Fruit fly (Drosophila melanogaster) whole organism, embryonic: ENCODE data around the gene Ced-12.

Source experiments
- Adf1 ChIP-seq: fragments of 200-800 bp; sonication (Bioruptor generic); IDR thresholded peaks from 2 replicates; pipeline ENCODE4 v1.3.6; 2022; ENCODE audit warnings: missing biosample characterization, missing genetic modification characterization
- Bteb2 ChIP-seq: fragments of 200-800 bp; sonication (Bioruptor generic); optimal IDR thresholded peaks from 2 replicates; lab custom pipeline; 2016; ENCODE audit warnings: missing biosample characterization, missing genetic modification characterization
- C15 ChIP-seq: fragments of 200-800 bp; sonication (Bioruptor generic); IDR thresholded peaks from 3 replicates; pipeline ENCODE4 v1.3.6; 2022; ENCODE audit warnings: missing biosample characterization, missing genetic modification characterization
- CG10267 ChIP-seq: fragments of 200-800 bp; sonication (Bioruptor generic); optimal IDR thresholded peaks from 2 replicates; lab custom pipeline; 2018; ENCODE audit warnings: missing biosample characterization, mild to moderate bottlenecking, missing genetic modification characterization, moderate library complexity
- CG12942 ChIP-seq: fragments of 200-800 bp; sonication (Bioruptor generic); optimal IDR thresholded peaks from 3 replicates; lab custom pipeline; 2016; ENCODE audit warnings: missing biosample characterization, missing genetic modification characterization
- CG1647 ChIP-seq: fragments of 200-800 bp; sonication (Bioruptor generic); optimal IDR thresholded peaks from 3 replicates; lab custom pipeline; 2016; ENCODE audit warnings: missing biosample characterization, missing genetic modification characterization
- CG31441 ChIP-seq: fragments of 200-800 bp; sonication (Bioruptor generic); IDR thresholded peaks from 2 replicates; pipeline ENCODE4 v1.3.6; 2022; ENCODE audit warnings: missing biosample characterization, missing genetic modification characterization
- CG3163 ChIP-seq: fragments of 200-800 bp; sonication (Bioruptor generic); optimal IDR thresholded peaks from 3 replicates; lab custom pipeline; 2016; ENCODE audit warnings: missing biosample characterization, missing genetic modification characterization
- CG3838 ChIP-seq: fragments of 200-800 bp; sonication (Bioruptor generic); optimal IDR thresholded peaks from 3 replicates; lab custom pipeline; 2016; ENCODE audit warnings: missing biosample characterization, missing genetic modification characterization
- CG4424 ChIP-seq: fragments of 200-800 bp; sonication (Bioruptor generic); optimal IDR thresholded peaks from 3 replicates; lab custom pipeline; 2016; ENCODE audit warnings: missing biosample characterization, missing genetic modification characterization
- CG4617 ChIP-seq: fragments of 200-800 bp; sonication (Bioruptor generic); optimal IDR thresholded peaks from 3 replicates; lab custom pipeline; 2016; ENCODE audit warnings: missing biosample characterization, missing genetic modification characterization, borderline replicate concordance
- CG4730 ChIP-seq: fragments of 200-800 bp; sonication (Bioruptor generic); IDR thresholded peaks from 2 replicates; pipeline ENCODE4 v1.3.6; 2022; ENCODE audit warnings: missing biosample characterization, missing genetic modification characterization
- CG5953 ChIP-seq: fragments of 200-800 bp; sonication (Bioruptor generic); IDR thresholded peaks from 2 replicates; pipeline ENCODE4 v1.3.6; 2022; ENCODE audit warnings: missing biosample characterization, missing genetic modification characterization
- CG6254 ChIP-seq: fragments of 200-800 bp; sonication (Bioruptor generic); optimal IDR thresholded peaks from 3 replicates; lab custom pipeline; 2017; ENCODE audit warnings: mild to moderate bottlenecking, missing biosample characterization, missing genetic modification reagents, missing genetic modification characterization
- CG7556 ChIP-seq: fragments of 200-800 bp; sonication (Bioruptor generic); optimal IDR thresholded peaks from 2 replicates; lab custom pipeline; 2017; ENCODE audit warnings: missing biosample characterization, mild to moderate bottlenecking, missing genetic modification characterization
- CG7745 ChIP-seq: fragments of 200-800 bp; sonication (Bioruptor generic); optimal IDR thresholded peaks from 2 replicates; lab custom pipeline; 2018; ENCODE audit warnings: missing biosample characterization, mild to moderate bottlenecking, missing genetic modification characterization, moderate library complexity
- CG7786 ChIP-seq: fragments of 200-800 bp; sonication (Bioruptor generic); optimal IDR thresholded peaks from 2 replicates; lab custom pipeline; 2016; ENCODE audit warnings: missing biosample characterization, missing genetic modification characterization
- CG7839 ChIP-seq: fragments of 200-800 bp; sonication (Bioruptor generic); optimal IDR thresholded peaks from 3 replicates; lab custom pipeline; 2018; ENCODE audit warnings: missing biosample characterization, mild to moderate bottlenecking, missing genetic modification characterization, moderate library complexity
- CG8478 ChIP-seq: fragments of >200 bp; optimal IDR thresholded peaks from 2 replicates; lab custom pipeline; 2018
- CG8924 ChIP-seq: fragments of 200-800 bp; optimal IDR thresholded peaks from 3 replicates; lab custom pipeline; 2019; ENCODE audit warnings: missing biosample characterization, mild to moderate bottlenecking, missing genetic modification characterization, moderate library complexity
- Dll ChIP-seq: fragments of 200-800 bp; sonication (Bioruptor generic); IDR thresholded peaks from 4 replicates; pipeline ENCODE4 v1.3.6; 2022; ENCODE audit warnings: missing biosample characterization, missing genetic modification characterization; ENCODE audit not compliant: partially characterized antibody
- Doc3 ChIP-seq: fragments of 200-800 bp; sonication (Bioruptor generic); IDR thresholded peaks from 3 replicates; pipeline ENCODE4 v1.3.6; 2022; ENCODE audit warnings: missing biosample characterization, missing genetic modification characterization; ENCODE audit not compliant: partially characterized antibody
- Gsc ChIP-seq: fragments of 200-800 bp; sonication (Bioruptor generic); IDR thresholded peaks from 2 replicates; pipeline ENCODE4 v1.3.6; 2022; ENCODE audit warnings: missing biosample characterization, missing genetic modification characterization
- HLH4C ChIP-seq: fragments of 200-800 bp; sonication (Bioruptor generic); IDR thresholded peaks from 3 replicates; pipeline ENCODE4 v1.3.6; 2022; ENCODE audit warnings: missing biosample characterization, missing genetic modification characterization; ENCODE audit not compliant: partially characterized antibody
- Kr ChIP-seq: fragments of 200-800 bp; sonication (Bioruptor generic); optimal IDR thresholded peaks from 2 replicates; lab custom pipeline; 2017; ENCODE audit warnings: missing biosample characterization, mild to moderate bottlenecking, missing genetic modification characterization
- Lpt ChIP-seq: fragments of >200 bp; optimal IDR thresholded peaks from 2 replicates; lab custom pipeline; 2018; ENCODE audit warnings: missing biosample characterization, missing genetic modification characterization
- Nf-YC ChIP-seq: fragments of 200-800 bp; optimal IDR thresholded peaks from 3 replicates; lab custom pipeline; 2019; ENCODE audit warnings: missing biosample characterization, mild to moderate bottlenecking, missing genetic modification characterization, moderate library complexity
- NfI ChIP-seq: fragments of 200-800 bp; sonication (Bioruptor generic); optimal IDR thresholded peaks from 3 replicates; lab custom pipeline; 2018; ENCODE audit warnings: missing biosample characterization, mild to moderate bottlenecking, missing genetic modification characterization, moderate library complexity
- Scr ChIP-seq: fragments of 200-800 bp; sonication (Bioruptor generic); IDR thresholded peaks from 2 replicates; pipeline ENCODE4 v1.3.6; 2022; ENCODE audit warnings: missing biosample characterization, missing genetic modification characterization; ENCODE audit not compliant: partially characterized antibody
- Sry-δ ChIP-seq: fragments of 200-800 bp; sonication (Bioruptor generic); optimal IDR thresholded peaks from 2 replicates; lab custom pipeline; 2016; ENCODE audit warnings: missing biosample characterization, missing genetic modification characterization
- TFAM ChIP-seq: fragments of 200-800 bp; sonication (Bioruptor generic); optimal IDR thresholded peaks from 2 replicates; lab custom pipeline; 2017; ENCODE audit warnings: missing biosample characterization, missing genetic modification characterization, inconsistent platforms
- Tbp ChIP-seq: fragments of >200 bp; optimal IDR thresholded peaks from 2 replicates; lab custom pipeline; 2018; ENCODE audit warnings: missing biosample characterization, missing genetic modification characterization
- abd-A ChIP-seq: fragments of 200-800 bp; sonication (Bioruptor generic); optimal IDR thresholded peaks from 3 replicates; lab custom pipeline; 2019; ENCODE audit warnings: missing biosample characterization, mild to moderate bottlenecking, missing genetic modification characterization, moderate library complexity
- croc ChIP-seq: fragments of 200-800 bp; sonication (Bioruptor generic); conservative IDR thresholded peaks from 3 replicates; pipeline ENCODE4 v1.3.6; 2022; ENCODE audit warnings: missing biosample characterization, missing genetic modification characterization
- crp ChIP-seq, 2 experiments: fragments of 200-800 bp; sonication (Bioruptor generic); optimal IDR thresholded peaks; 2 replicates in 1 of 2; 3 replicates in 1 of 2; lab custom pipeline; 2017; ENCODE audit warnings: missing biosample characterization in 2 of 2, missing genetic modification characterization in 2 of 2, mild to moderate bottlenecking in 1 of 2, moderate library complexity in 1 of 2
- disco-r ChIP-seq: fragments of 200-800 bp; sonication (Bioruptor generic); optimal IDR thresholded peaks from 2 replicates; lab custom pipeline; 2016; ENCODE audit warnings: missing biosample characterization, missing genetic modification characterization
- dmrt99B ChIP-seq: fragments of 200-800 bp; sonication (Bioruptor generic); optimal IDR thresholded peaks from 2 replicates; lab custom pipeline; 2018; ENCODE audit warnings: missing biosample characterization, mild to moderate bottlenecking, missing genetic modification characterization, moderate library complexity
- exex ChIP-seq: fragments of 200-800 bp; sonication (Bioruptor generic); optimal IDR thresholded peaks from 4 replicates; lab custom pipeline; 2018; ENCODE audit warnings: missing biosample characterization, mild to moderate bottlenecking, missing genetic modification characterization, moderate library complexity
- jing ChIP-seq: fragments of 200-800 bp; sonication (Bioruptor generic); optimal IDR thresholded peaks from 2 replicates; lab custom pipeline; 2018; ENCODE audit warnings: missing biosample characterization, mild to moderate bottlenecking, missing genetic modification characterization
- lilli ChIP-seq: fragments of 200-800 bp; sonication (Bioruptor generic); optimal IDR thresholded peaks from 3 replicates; lab custom pipeline; 2016; ENCODE audit warnings: missing biosample characterization, missing genetic modification characterization
- maf-S ChIP-seq: fragments of 200-800 bp; sonication (Bioruptor generic); optimal IDR thresholded peaks from 2 replicates; lab custom pipeline; 2016; ENCODE audit warnings: missing biosample characterization, missing genetic modification characterization
- prd ChIP-seq, 3 experiments: fragments of >200 bp in 2 of 3; fragments of 200-800 bp in 1 of 3; sonication (Bioruptor generic) in 1 of 3; optimal IDR thresholded peaks in 2 of 3; IDR thresholded peaks in 1 of 3; 2 replicates in 2 of 3; 3 replicates in 1 of 3; pipeline versions ENCODE4 v1.3.6 to Lab custom; 2017 to 2022; ENCODE audit warnings: missing biosample characterization in 1 of 3, missing genetic modification characterization in 1 of 3
- pros ChIP-seq: fragments of 200-800 bp; sonication (Bioruptor generic); optimal IDR thresholded peaks from 3 replicates; lab custom pipeline; 2019; ENCODE audit warnings: missing biosample characterization, mild to moderate bottlenecking, missing genetic modification characterization, moderate library complexity
- pzg ChIP-seq: fragments of 200-800 bp; sonication (Bioruptor generic); optimal IDR thresholded peaks from 3 replicates; lab custom pipeline; 2018; ENCODE audit warnings: missing biosample characterization, mild to moderate bottlenecking, missing genetic modification characterization, moderate library complexity
- repo ChIP-seq: fragments of 200-800 bp; sonication (Bioruptor generic); optimal IDR thresholded peaks from 2 replicates; lab custom pipeline; 2016; ENCODE audit warnings: missing biosample characterization, missing genetic modification characterization
- ro ChIP-seq: fragments of 200-800 bp; sonication (Bioruptor generic); IDR thresholded peaks from 2 replicates; pipeline ENCODE4 v1.3.6; 2022; ENCODE audit warnings: missing biosample characterization, missing genetic modification characterization
- tx ChIP-seq: fragments of 200-800 bp; sonication (Bioruptor generic); optimal IDR thresholded peaks from 2 replicates; lab custom pipeline; 2016; ENCODE audit warnings: missing biosample characterization, missing genetic modification characterization
- wek ChIP-seq: fragments of 200-800 bp; sonication (Bioruptor generic); optimal IDR thresholded peaks from 3 replicates; lab custom pipeline; 2018; ENCODE audit warnings: missing biosample characterization, mild to moderate bottlenecking, missing genetic modification characterization, moderate library complexity

Gene Ced-12

dm6 chr2L:12103231-12104210 is 5.9 kb downstream of the Ced-12 start, which contains the start of the genes Patsas and ThrRS (continued):
- TF ChIP-seq CG7839 (tag; lab: Kevin White, UChicago) (peak; percentile 92), Kr (no peak), repo (peak; percentile 4), pros (GFP tag; lab: Kevin White, UChicago) (no peak), Doc3 (GFP tag; lab: Robert Waterston, UW) (no peak; the same call in 2 of the 3 replicates), CG8478 (no peak), Bteb2 (GFP tag; lab: Kevin White, UChicago) (peak; percentile 69), maf-S (GFP tag; lab: Kevin White, UChicago) (peak; percentile 79), C15 (peak; percentile 52; the same call in 1 of the 3 replicates), Nf-YC (tag; lab: Kevin White, UChicago) (peak; percentile 79), Dll (GFP tag; lab: Robert Waterston, UW) (0 out of 4 replicates have a peak, but pooled peaks have one; percentile 26), CG12942 (GFP tag; lab: Kevin White, UChicago) (peak; percentile 86), CG31441 (GFP tag; lab: Robert Waterston, UW) (peak; percentile 90), Gsc (GFP tag; lab: Robert Waterston, UW) (no peak), lilli (GFP tag; lab: Kevin White, UChicago) (peak; percentile 82), TFAM (GFP tag; lab: Kevin White, UChicago) (no peak), Scr (GFP tag; lab: Robert Waterston, UW) (no peak), jing (no peak), Lpt (GFP tag; lab: Kevin White, UChicago) (no peak), CG7556 (GFP tag; lab: Kevin White, UChicago) (peak; percentile 81), Adf1 (GFP tag; lab: Robert Waterston, UW) (peak; percentile 52), CG3838 (peak; percentile 61), ro (GFP tag; lab: Robert Waterston, UW) (no peak), CG8924 (tag; lab: Kevin White, UChicago) (peak; percentile 86), CG3163 (GFP tag; lab: Kevin White, UChicago) (peak; percentile 38), CG7745 (peak; percentile 99), CG4730 (peak; percentile 81), CG7786 (peak; percentile 65), crp (GFP tag; optimal IDR thresholded peaks at IDR 0.05; lab: Kevin White, UChicago) (peak; percentile 29 to 83), prd (optimal IDR thresholded peaks at IDR 0.05; lab: Kevin White, UChicago) (no peak), prd (GFP tag; IDR thresholded peaks at IDR 0.05; lab: Robert Waterston, UW) (peak; percentile 98), CG6254 (GFP tag; lab: Kevin White, UChicago) (no peak), croc (GFP tag; lab: Robert Waterston, UW) (peak; percentile 78), disco-r (GFP tag; lab: Kevin White, UChicago) (peak; percentile 4), Sry-δ (GFP tag; lab: Kevin White, UChicago) (peak; percentile 41), HLH4C (GFP tag; lab: Robert Waterston, UW) (no peak), CG1647 (GFP tag; lab: Kevin White, UChicago) (peak; percentile 46), wek (GFP tag; lab: Kevin White, UChicago) (no peak), tx (GFP tag; lab: Kevin White, UChicago) (peak; percentile 72), exex (tag; lab: Kevin White, UChicago) (no peak), CG5953 (GFP tag; lab: Robert Waterston, UW) (peak; percentile 65), abd-A (no peak), CG4424 (GFP tag; lab: Kevin White, UChicago) (peak; percentile 87), NfI (GFP tag; lab: Kevin White, UChicago) (peak; percentile 86), dmrt99B (tag; lab: Kevin White, UChicago) (no peak), Tbp (no peak), CG10267 (peak; percentile 84), pzg (GFP tag; lab: Kevin White, UChicago) (peak; percentile 54), CG4617 (GFP tag; lab: Kevin White, UChicago) (peak; percentile 73)
